Worm (Caenorhabditis elegans): ENCODE results near the gene C17G10.10.

DNA sequence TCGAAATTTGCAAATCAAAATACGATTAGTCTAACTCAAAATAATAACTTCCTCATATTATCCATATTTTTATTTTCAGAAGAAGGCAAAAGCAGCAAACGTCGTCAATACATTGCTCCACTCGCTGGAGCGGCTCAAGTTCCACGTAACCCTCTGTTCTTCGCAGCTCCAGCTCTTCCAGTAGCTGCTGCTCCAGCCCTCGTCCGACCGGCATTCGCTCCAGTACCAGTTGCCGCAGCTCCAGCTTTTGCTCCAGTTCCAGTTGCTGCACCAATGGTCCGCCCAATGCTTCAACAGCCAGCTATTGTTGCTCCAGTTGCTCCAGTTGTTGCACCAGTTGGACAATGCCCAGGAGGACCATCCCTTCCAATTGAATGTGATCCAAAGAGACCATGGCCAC lies 20.5 kb downstream of the C17G10.10 start:
- TF ChIP-seq ama-1 (optimal IDR thresholded peaks at IDR 0.05) = no peak
- TF ChIP-seq hif-1 (tag; optimal IDR thresholded peaks at IDR 0.05) = no peak
- no peak for TF ChIP-seq gei-8 (GFP tag; optimal IDR thresholded peaks at IDR 0.05)
- no peak for TF ChIP-seq ces-1 (GFP tag; optimal IDR thresholded peaks at IDR 0.05)
- TF ChIP-seq ztf-11 (tag; optimal IDR thresholded peaks at IDR 0.05) = no peak
- TF ChIP-seq mdl-1 (tag; optimal IDR thresholded peaks at IDR 0.05) = no peak
- TF ChIP-seq ceh-28 (tag; optimal IDR thresholded peaks at IDR 0.05) = no peak

All from whole organism, L4 larva.